Fruit fly (Drosophila melanogaster) whole organism, embryonic: ENCODE data around the gene CG6654.

Experiments
- BtbVII ChIP-seq: fragments of 200-800 bp; sonication (Bioruptor generic); optimal IDR thresholded peaks from 3 replicates; lab custom pipeline; 2017; ENCODE audit warnings: missing biosample characterization, mild to moderate bottlenecking, missing genetic modification characterization
- CG10543 ChIP-seq: fragments of 200-800 bp; sonication (Bioruptor generic); optimal IDR thresholded peaks from 3 replicates; lab custom pipeline; 2017; ENCODE audit warnings: missing biosample characterization, mild to moderate bottlenecking, missing genetic modification characterization, moderate library complexity
- CG11696 ChIP-seq: fragments of 200-800 bp; sonication (Bioruptor generic); IDR thresholded peaks from 2 replicates; pipeline ENCODE4 v1.3.6; 2022; ENCODE audit warnings: missing biosample characterization, missing genetic modification characterization
- CG12299 ChIP-seq: fragments of 200-800 bp; sonication (Bioruptor generic); optimal IDR thresholded peaks from 2 replicates; lab custom pipeline; 2018; ENCODE audit warnings: missing biosample characterization, mild to moderate bottlenecking, missing genetic modification characterization
- CG13424 ChIP-seq: fragments of 200-800 bp; sonication (Bioruptor generic); optimal IDR thresholded peaks from 2 replicates; lab custom pipeline; 2019; ENCODE audit warnings: missing biosample characterization, mild to moderate bottlenecking, missing genetic modification characterization, moderate library complexity
- CG14965 ChIP-seq: fragments of 200-800 bp; sonication (Bioruptor generic); optimal IDR thresholded peaks from 2 replicates; lab custom pipeline; 2016; ENCODE audit warnings: missing biosample characterization, missing genetic modification characterization, borderline replicate concordance
- CG15479 ChIP-seq: fragments of 200-800 bp; sonication (Bioruptor generic); optimal IDR thresholded peaks from 3 replicates; lab custom pipeline; 2019; ENCODE audit warnings: missing biosample characterization, mild to moderate bottlenecking, missing genetic modification characterization, moderate library complexity
- CG15514 ChIP-seq: fragments of 200-800 bp; sonication (Bioruptor generic); optimal IDR thresholded peaks from 3 replicates; lab custom pipeline; 2017; ENCODE audit warnings: missing biosample characterization, missing genetic modification characterization, mild to moderate bottlenecking, moderate library complexity, missing genetic modification reagents
- CG1647 ChIP-seq: fragments of 200-800 bp; sonication (Bioruptor generic); optimal IDR thresholded peaks from 3 replicates; lab custom pipeline; 2016; ENCODE audit warnings: missing biosample characterization, missing genetic modification characterization
- CG2116 ChIP-seq: fragments of 200-800 bp; sonication (Bioruptor generic); optimal IDR thresholded peaks from 3 replicates; lab custom pipeline; 2018; ENCODE audit warnings: missing biosample characterization, mild to moderate bottlenecking, missing genetic modification characterization
- CG2120 ChIP-seq: fragments of 200-800 bp; sonication (Bioruptor generic); optimal IDR thresholded peaks from 3 replicates; lab custom pipeline; 2016; ENCODE audit warnings: missing biosample characterization, missing genetic modification characterization
- CG3281 ChIP-seq: fragments of 200-800 bp; sonication (Bioruptor generic); optimal IDR thresholded peaks from 3 replicates; lab custom pipeline; 2017; ENCODE audit warnings: missing biosample characterization, mild to moderate bottlenecking, missing genetic modification characterization
- CG4730 ChIP-seq: fragments of 200-800 bp; sonication (Bioruptor generic); IDR thresholded peaks from 2 replicates; pipeline ENCODE4 v1.3.6; 2022; ENCODE audit warnings: missing biosample characterization, missing genetic modification characterization
- CG6272 ChIP-seq: fragments of 200-800 bp; sonication (Bioruptor generic); IDR thresholded peaks from 2 replicates; pipeline ENCODE4 v1.3.6; 2022; ENCODE audit warnings: missing biosample characterization, missing genetic modification characterization
- CG7372 ChIP-seq: fragments of 200-800 bp; sonication (Bioruptor generic); IDR thresholded peaks from 2 replicates; pipeline ENCODE4 v1.3.6; 2022; ENCODE audit warnings: missing biosample characterization, missing genetic modification characterization
- CG9437 ChIP-seq: fragments of 200-800 bp; sonication (Bioruptor generic); optimal IDR thresholded peaks from 2 replicates; lab custom pipeline; 2018; ENCODE audit warnings: missing biosample characterization, mild to moderate bottlenecking, missing genetic modification characterization
- Dbx ChIP-seq: fragments of 200-800 bp; sonication (Bioruptor generic); IDR thresholded peaks from 3 replicates; pipeline ENCODE4 v1.3.6; 2022; ENCODE audit warnings: missing biosample characterization, missing genetic modification characterization
- Dip3 ChIP-seq: fragments of 200-800 bp; sonication (Bioruptor generic); optimal IDR thresholded peaks from 3 replicates; lab custom pipeline; 2016; ENCODE audit warnings: missing biosample characterization, missing genetic modification characterization
- HLHmδ ChIP-seq: fragments of 200-800 bp; sonication (Bioruptor generic); optimal IDR thresholded peaks from 2 replicates; lab custom pipeline; 2018; ENCODE audit warnings: missing biosample characterization, mild to moderate bottlenecking, missing genetic modification characterization, moderate library complexity
- Lhr ChIP-seq: fragments of 200-800 bp; sonication (Bioruptor generic); optimal IDR thresholded peaks from 3 replicates; lab custom pipeline; 2017; ENCODE audit warnings: mild to moderate bottlenecking, missing biosample characterization, missing genetic modification reagents, missing genetic modification characterization
- MESR4 ChIP-seq: fragments of 200-800 bp; sonication (Bioruptor generic); optimal IDR thresholded peaks from 2 replicates; lab custom pipeline; 2018; ENCODE audit warnings: missing biosample characterization, mild to moderate bottlenecking, missing genetic modification characterization, moderate library complexity
- NC2α ChIP-seq: fragments of 200-800 bp; sonication (Bioruptor generic); optimal IDR thresholded peaks from 2 replicates; lab custom pipeline; 2016; ENCODE audit warnings: missing biosample characterization, missing genetic modification characterization
- NFAT ChIP-seq: fragments of 200-800 bp; sonication (Bioruptor generic); IDR thresholded peaks from 2 replicates; pipeline ENCODE4 v1.3.6; 2022; ENCODE audit warnings: missing biosample characterization, missing genetic modification characterization
- NK7.1 ChIP-seq: fragments of 200-800 bp; sonication (Bioruptor generic); optimal IDR thresholded peaks from 3 replicates; lab custom pipeline; 2016; ENCODE audit warnings: missing biosample characterization, missing genetic modification characterization
- Six4 ChIP-seq: fragments of 200-800 bp; sonication (Bioruptor generic); optimal IDR thresholded peaks from 2 replicates; lab custom pipeline; 2016; ENCODE audit warnings: missing biosample characterization, missing genetic modification characterization
- al ChIP-seq: fragments of 200-800 bp; sonication (Bioruptor generic); IDR thresholded peaks from 2 replicates; pipeline ENCODE4 v1.3.6; 2022; ENCODE audit warnings: missing biosample characterization, missing genetic modification characterization
- ase ChIP-seq: fragments of 200-800 bp; sonication (Bioruptor generic); IDR thresholded peaks from 3 replicates; pipeline ENCODE4 v1.3.6; 2022; ENCODE audit warnings: missing biosample characterization, missing genetic modification characterization
- chif ChIP-seq, 2 experiments: fragments of 200-800 bp; sonication (Bioruptor generic); optimal IDR thresholded peaks; 3 replicates each; lab custom pipeline; 2016; ENCODE audit warnings: missing biosample characterization in 2 of 2, missing genetic modification characterization in 2 of 2
- crol ChIP-seq: fragments of 200-800 bp; sonication (Bioruptor generic); IDR thresholded peaks from 2 replicates; pipeline ENCODE4 v1.3.6; 2022; ENCODE audit warnings: missing biosample characterization, missing genetic modification characterization
- da ChIP-seq: fragments of 200-800 bp; sonication (Bioruptor generic); optimal IDR thresholded peaks from 2 replicates; lab custom pipeline; 2016; ENCODE audit warnings: missing biosample characterization, missing genetic modification characterization
- gcm2 ChIP-seq: fragments of 200-800 bp; sonication (Bioruptor generic); optimal IDR thresholded peaks from 2 replicates; lab custom pipeline; 2016; ENCODE audit warnings: missing biosample characterization, missing genetic modification characterization
- grau ChIP-seq: fragments of 200-800 bp; optimal IDR thresholded peaks from 3 replicates; lab custom pipeline; 2019; ENCODE audit warnings: missing biosample characterization, mild to moderate bottlenecking, missing genetic modification characterization, moderate library complexity
- gt ChIP-seq: fragments of 200-800 bp; sonication (Bioruptor generic); IDR thresholded peaks from 2 replicates; pipeline ENCODE4 v1.3.6; 2022; ENCODE audit warnings: missing biosample characterization, missing genetic modification characterization
- inv ChIP-seq: fragments of 200-800 bp; sonication (Bioruptor generic); IDR thresholded peaks from 2 replicates; pipeline ENCODE4 v1.3.6; 2022; ENCODE audit warnings: missing biosample characterization, missing genetic modification characterization; ENCODE audit not compliant: partially characterized antibody
- jigr1 ChIP-seq: fragments of 200-800 bp; sonication (Bioruptor generic); IDR thresholded peaks from 3 replicates; pipeline ENCODE4 v1.3.6; 2022; ENCODE audit warnings: missing biosample characterization, missing genetic modification characterization
- jing ChIP-seq: fragments of 200-800 bp; sonication (Bioruptor generic); optimal IDR thresholded peaks from 2 replicates; lab custom pipeline; 2018; ENCODE audit warnings: missing biosample characterization, mild to moderate bottlenecking, missing genetic modification characterization
- peb ChIP-seq: fragments of 200-800 bp; sonication (Bioruptor generic); IDR thresholded peaks from 2 replicates; pipeline ENCODE4 v1.3.6; 2022; ENCODE audit warnings: missing biosample characterization, missing genetic modification characterization
- pnt ChIP-seq: fragments of 200-800 bp; sonication (Bioruptor generic); optimal IDR thresholded peaks from 3 replicates; lab custom pipeline; 2016; ENCODE audit warnings: missing biosample characterization, missing genetic modification characterization
- prd ChIP-seq, 3 experiments: fragments of >200 bp in 2 of 3; fragments of 200-800 bp in 1 of 3; sonication (Bioruptor generic) in 1 of 3; optimal IDR thresholded peaks in 2 of 3; IDR thresholded peaks in 1 of 3; 2 replicates in 2 of 3; 3 replicates in 1 of 3; pipeline versions ENCODE4 v1.3.6 to Lab custom; 2017 to 2022; ENCODE audit warnings: missing biosample characterization in 1 of 3, missing genetic modification characterization in 1 of 3
- row ChIP-seq: fragments of 200-800 bp; sonication (Bioruptor generic); IDR thresholded peaks from 3 replicates; pipeline ENCODE4 v1.3.6; 2022; ENCODE audit warnings: missing biosample characterization, missing genetic modification characterization
- scrt ChIP-seq: fragments of 200-800 bp; sonication (Bioruptor generic); optimal IDR thresholded peaks from 2 replicates; lab custom pipeline; 2018; ENCODE audit warnings: missing biosample characterization, mild to moderate bottlenecking, missing genetic modification characterization, moderate library complexity
- shn ChIP-seq: fragments of 200-800 bp; sonication (Bioruptor generic); optimal IDR thresholded peaks from 3 replicates; lab custom pipeline; 2016; ENCODE audit warnings: missing biosample characterization, missing genetic modification characterization
- sna ChIP-seq: fragments of 200-800 bp; sonication (Bioruptor generic); IDR thresholded peaks from 2 replicates; pipeline ENCODE4 v1.3.6; 2022; ENCODE audit warnings: missing biosample characterization, missing genetic modification characterization; ENCODE audit not compliant: partially characterized antibody
- stwl ChIP-seq: fragments of 200-800 bp; sonication (Bioruptor generic); optimal IDR thresholded peaks from 3 replicates; lab custom pipeline; 2018; ENCODE audit warnings: missing biosample characterization, mild to moderate bottlenecking, missing genetic modification characterization, moderate library complexity
- toy ChIP-seq: fragments of 200-800 bp; sonication (Bioruptor generic); IDR thresholded peaks from 2 replicates; pipeline ENCODE4 v1.3.6; 2022; ENCODE audit warnings: missing biosample characterization, missing genetic modification characterization
- trh ChIP-seq: fragments of 200-800 bp; sonication (Bioruptor generic); optimal IDR thresholded peaks from 2 replicates; lab custom pipeline; 2016; ENCODE audit warnings: missing biosample characterization, missing genetic modification characterization
- twi ChIP-seq: fragments of 200-800 bp; optimal IDR thresholded peaks from 2 replicates; lab custom pipeline; 2019; ENCODE audit warnings: missing biosample characterization, mild to moderate bottlenecking, missing genetic modification characterization, moderate library complexity
- vfl ChIP-seq: fragments of 200-800 bp; sonication (Bioruptor generic); optimal IDR thresholded peaks from 2 replicates; lab custom pipeline; 2016; ENCODE audit warnings: missing biosample characterization, missing genetic modification characterization
- z ChIP-seq: fragments of 200-800 bp; sonication (Bioruptor generic); IDR thresholded peaks from 3 replicates; pipeline ENCODE4 v1.3.6; 2022; ENCODE audit warnings: missing biosample characterization, missing genetic modification characterization

The CG6654 gene

dm6 chr3R:15218824-15219576 lies 5.5 kb upstream of the CG6654 start, which contains the start of the genes SIDL and CG12241 (continued):
- TF ChIP-seq grau (peak; percentile 57), NK7.1 (GFP tag; lab: Kevin White, UChicago) (peak; percentile 73), toy (GFP tag; lab: Robert Waterston, UW) (peak; percentile 77), jigr1 (GFP tag; lab: Robert Waterston, UW) (peak; percentile 88), jing (GFP tag; lab: Kevin White, UChicago) (no peak), da (GFP tag; lab: Kevin White, UChicago) (no peak), CG14965 (GFP tag; lab: Kevin White, UChicago) (no peak), BtbVII (GFP tag; lab: Kevin White, UChicago) (peak; percentile 82), CG6272 (GFP tag; lab: Robert Waterston, UW) (peak; percentile 93), gcm2 (GFP tag; lab: Kevin White, UChicago) (no peak), twi (peak; percentile 13), vfl (GFP tag; lab: Kevin White, UChicago) (peak; percentile 48), shn (GFP tag; lab: Kevin White, UChicago) (peak; percentile 21), NC2α (GFP tag; lab: Kevin White, UChicago) (no peak), HLHmδ (GFP tag; lab: Kevin White, UChicago) (no peak), NFAT (GFP tag; lab: Robert Waterston, UW) (peak; percentile 92), CG4730 (peak; percentile 92), CG13424 (tag; lab: Kevin White, UChicago) (peak; percentile 51), Lhr (no peak), CG3281 (GFP tag; lab: Kevin White, UChicago) (peak; percentile 83), row (peak; percentile 76), stwl (peak; percentile 16), CG2116 (GFP tag; lab: Kevin White, UChicago) (peak; percentile 79), chif (GFP tag; optimal IDR thresholded peaks at IDR 0.05; lab: Kevin White, UChicago) (peak; percentile 16 to 70), CG10543 (GFP tag; lab: Kevin White, UChicago) (peak; percentile 2), CG9437 (peak; percentile 62), gt (GFP tag; lab: Robert Waterston, UW) (peak; percentile 76), CG15479 (GFP tag; lab: Kevin White, UChicago) (peak; percentile 25), CG1647 (peak; percentile 81), al (GFP tag; lab: Robert Waterston, UW) (peak; percentile 94), peb (GFP tag; lab: Robert Waterston, UW) (peak; percentile 80), inv (no peak), CG11696 (GFP tag; lab: Robert Waterston, UW) (peak; percentile 88), scrt (GFP tag; lab: Kevin White, UChicago) (peak; percentile 90), z (no peak), CG12299 (tag; lab: Kevin White, UChicago) (peak; percentile 48), pnt (peak; percentile 77), ase (GFP tag; lab: Robert Waterston, UW) (peak; percentile 91), Six4 (peak; percentile 65), crol (GFP tag; lab: Robert Waterston, UW) (peak; percentile 31; the same call in 1 of the 2 replicates), CG15514 (GFP tag; lab: Kevin White, UChicago) (peak; percentile 85), CG2120 (GFP tag; lab: Kevin White, UChicago) (peak; percentile 84), prd (optimal IDR thresholded peaks at IDR 0.05; lab: Kevin White, UChicago) (no peak), prd (GFP tag; IDR thresholded peaks at IDR 0.05; lab: Robert Waterston, UW) (peak; percentile 96), MESR4 (peak; percentile 66), sna (GFP tag; lab: Robert Waterston, UW) (0 out of 2 replicates have a peak, but pooled peaks have one; percentile 29), CG7372 (GFP tag; lab: Robert Waterston, UW) (peak; percentile 92), Dip3 (peak; percentile 74), trh (peak; percentile 66), Dbx (GFP tag; lab: Robert Waterston, UW) (peak; percentile 94)
